Worm (Caenorhabditis elegans) whole organism, mixed stage, embryonic: ENCODE results near the gene srh-187.

Experiments
- nhr-28 ChIP-seq: fragments of 150-350 bp; optimal IDR thresholded peaks from 2 replicates; lab custom pipeline; 2014; ENCODE audit warnings: missing biosample characterization, missing genetic modification characterization
- nhr-76 ChIP-seq: sonication (generic microtip); optimal IDR thresholded peaks from 2 replicates; lab custom pipeline; 2017; ENCODE audit warnings: missing biosample characterization, missing genetic modification characterization
- unc-62 ChIP-seq: fragments of 150-350 bp; optimal IDR thresholded peaks from 2 replicates; lab custom pipeline; 2014; ENCODE audit warnings: missing biosample characterization, missing genetic modification reagents, missing genetic modification characterization
- ztf-11 ChIP-seq: fragments of 150-350 bp; optimal IDR thresholded peaks from 2 replicates; lab custom pipeline; 2014; ENCODE audit warnings: missing biosample characterization, missing genetic modification characterization

DNA sequence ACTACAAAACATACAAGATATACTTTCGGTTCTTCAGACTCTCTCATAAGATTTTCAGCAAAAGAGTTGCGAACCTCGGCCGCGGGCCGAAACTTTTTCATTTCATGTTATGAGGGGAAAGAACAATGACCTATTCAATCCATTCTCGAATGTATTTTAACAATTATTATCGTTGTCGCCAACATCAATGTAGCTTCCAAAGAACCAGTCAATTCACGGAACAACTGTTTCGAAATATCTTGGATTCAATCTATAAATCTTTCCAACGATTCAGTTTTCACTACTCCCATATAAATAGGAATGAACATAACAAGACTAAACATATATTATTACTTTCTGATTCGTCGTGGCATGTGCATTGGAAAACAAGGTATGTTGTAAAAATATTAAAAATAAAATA, 32.6 kb downstream of the srh-187 start, which contains the start of gene F07G11.1:
- TF ChIP-seq unc-62 (GFP tag; lab: Kevin White, UChicago) (no peak), ztf-11 (no peak), nhr-28 (tag; lab: Kevin White, UChicago) (no peak), nhr-76 (no peak)
